Fruit fly (Drosophila melanogaster) S2 (cell line): ENCODE results near the gene CG13676.

Source experiments
- CG8478 ChIP-seq: fragments of >200 bp; optimal IDR thresholded peaks from 2 replicates; lab custom pipeline; 2018
- CTCF ChIP-seq, 2 experiments: fragments of >200 bp; optimal IDR thresholded peaks; 2 replicates each; lab custom pipeline; 2018

- TF ChIP-seq CG8478 (lab: Kevin White, UChicago) (no peak), CTCF (optimal IDR thresholded peaks at IDR 0.05; lab: Kevin White, UChicago) (peak in 1 of 2 experiments; percentile 14)
These were observed 35.2 kb upstream of the CG13676 start, which contains the start of the genes ERR and Atg18a for dm6 chr3L:8186627-8187396.
